Fruit fly (Drosophila melanogaster) whole organism, embryonic: ENCODE measurements at regions not wholly inside any gene's neighbourhood (a gene's known extent, or its start where the extent isn't known, plus 50 kb on each side); places are given as distances from the start of the nearest gene placed in this dataset.

Experiments used
- CG1024 ChIP-seq: fragments of 200-800 bp; sonication (Bioruptor generic); IDR thresholded peaks from 2 replicates; pipeline ENCODE4 v1.3.6; 2022; ENCODE audit warnings: missing biosample characterization, missing genetic modification characterization
- CG14667 ChIP-seq: fragments of 200-800 bp; sonication (Bioruptor generic); IDR thresholded peaks from 2 replicates; pipeline ENCODE4 v1.3.6; 2022; ENCODE audit warnings: missing biosample characterization, missing genetic modification characterization
- CG15073 ChIP-seq: fragments of 200-800 bp; sonication (Bioruptor generic); optimal IDR thresholded peaks from 2 replicates; lab custom pipeline; 2016; ENCODE audit warnings: missing biosample characterization, missing genetic modification characterization
- CG16813 ChIP-seq: fragments of 200-800 bp; sonication (Bioruptor generic); IDR thresholded peaks from 3 replicates; pipeline ENCODE4 v1.3.6; 2022; ENCODE audit warnings: missing biosample characterization, missing genetic modification characterization; ENCODE audit not compliant: partially characterized antibody
- CG17186 ChIP-seq: fragments of 200-800 bp; sonication (Bioruptor generic); optimal IDR thresholded peaks from 3 replicates; lab custom pipeline; 2017; ENCODE audit warnings: missing biosample characterization, missing genetic modification reagents, missing genetic modification characterization
- CG18262 ChIP-seq: fragments of 200-800 bp; optimal IDR thresholded peaks from 3 replicates; lab custom pipeline; 2019; ENCODE audit warnings: missing biosample characterization, mild to moderate bottlenecking, missing genetic modification characterization, moderate library complexity
- CG2199 ChIP-seq: fragments of 200-800 bp; sonication (Bioruptor generic); IDR thresholded peaks from 3 replicates; pipeline ENCODE4 v1.3.6; 2022; ENCODE audit warnings: missing biosample characterization, missing genetic modification characterization
- CG2889 ChIP-seq: fragments of 200-800 bp; sonication (Bioruptor generic); IDR thresholded peaks from 3 replicates; pipeline ENCODE4 v1.3.6; 2022; ENCODE audit warnings: missing biosample characterization, missing genetic modification characterization
- CG3847 ChIP-seq: fragments of 200-800 bp; sonication (Bioruptor generic); IDR thresholded peaks from 2 replicates; pipeline ENCODE4 v1.3.6; 2022; ENCODE audit warnings: missing biosample characterization, missing genetic modification characterization
- CG4730 ChIP-seq: fragments of 200-800 bp; sonication (Bioruptor generic); IDR thresholded peaks from 2 replicates; pipeline ENCODE4 v1.3.6; 2022; ENCODE audit warnings: missing biosample characterization, missing genetic modification characterization
- CG6689 ChIP-seq: fragments of 200-800 bp; sonication (Bioruptor generic); IDR thresholded peaks from 2 replicates; pipeline ENCODE4 v1.3.6; 2022; ENCODE audit warnings: missing biosample characterization, missing genetic modification characterization
- CG7963 ChIP-seq: fragments of 200-800 bp; sonication (Bioruptor generic); IDR thresholded peaks from 3 replicates; pipeline ENCODE4 v1.3.6; 2022; ENCODE audit warnings: missing biosample characterization, missing genetic modification characterization; ENCODE audit not compliant: partially characterized antibody
- CG8290 ChIP-seq, 3 experiments: fragments of 200-800 bp; sonication (Bioruptor generic); optimal IDR thresholded peaks; 2 replicates each; lab custom pipeline; 2016 to 2019; ENCODE audit warnings: missing biosample characterization in 3 of 3, missing genetic modification characterization in 3 of 3, mild to moderate bottlenecking in 2 of 3, moderate library complexity in 1 of 3
- CG9215 ChIP-seq: fragments of 200-800 bp; sonication (Bioruptor generic); IDR thresholded peaks from 2 replicates; pipeline ENCODE4 v1.3.6; 2022; ENCODE audit warnings: missing biosample characterization, missing genetic modification characterization
- CkIIα-i1 ChIP-seq: fragments of 200-800 bp; sonication (Bioruptor generic); IDR thresholded peaks from 2 replicates; pipeline ENCODE4 v1.3.6; 2022; ENCODE audit warnings: missing biosample characterization, missing genetic modification characterization
- Dip2 ChIP-seq: fragments of 200-800 bp; sonication (Bioruptor generic); IDR thresholded peaks from 2 replicates; pipeline ENCODE4 v1.3.6; 2022; ENCODE audit warnings: missing biosample characterization, missing genetic modification characterization
- Doc2 ChIP-seq: fragments of 200-800 bp; sonication (Bioruptor generic); IDR thresholded peaks from 2 replicates; pipeline ENCODE4 v1.3.6; 2022; ENCODE audit warnings: missing biosample characterization, missing genetic modification characterization
- Dref ChIP-seq: fragments of 200-800 bp; sonication (Bioruptor generic); IDR thresholded peaks from 2 replicates; pipeline ENCODE4 v1.3.6; 2022; ENCODE audit warnings: missing biosample characterization, missing genetic modification characterization
- Elba2 ChIP-seq: fragments of 200-800 bp; sonication (Bioruptor generic); optimal IDR thresholded peaks from 3 replicates; lab custom pipeline; 2016; ENCODE audit warnings: missing biosample characterization, missing genetic modification characterization
- Gsc ChIP-seq: fragments of 200-800 bp; sonication (Bioruptor generic); IDR thresholded peaks from 2 replicates; pipeline ENCODE4 v1.3.6; 2022; ENCODE audit warnings: missing biosample characterization, missing genetic modification characterization
- Gug ChIP-seq: fragments of 200-800 bp; sonication (Bioruptor generic); IDR thresholded peaks from 4 replicates; pipeline ENCODE4 v1.3.6; 2022; ENCODE audit warnings: missing biosample characterization, missing genetic modification characterization
- MESR4 ChIP-seq: fragments of 200-800 bp; sonication (Bioruptor generic); optimal IDR thresholded peaks from 2 replicates; lab custom pipeline; 2018; ENCODE audit warnings: missing biosample characterization, mild to moderate bottlenecking, missing genetic modification characterization, moderate library complexity
- Max ChIP-seq: fragments of 200-800 bp; sonication (Bioruptor generic); optimal IDR thresholded peaks from 2 replicates; lab custom pipeline; 2016; ENCODE audit warnings: missing biosample characterization, mild to moderate bottlenecking, missing genetic modification characterization
- Mrtf ChIP-seq: fragments of 200-800 bp; sonication (Bioruptor generic); IDR thresholded peaks from 3 replicates; pipeline ENCODE4 v1.3.6; 2022; ENCODE audit warnings: missing biosample characterization, missing genetic modification characterization
- ase ChIP-seq: fragments of 200-800 bp; sonication (Bioruptor generic); IDR thresholded peaks from 3 replicates; pipeline ENCODE4 v1.3.6; 2022; ENCODE audit warnings: missing biosample characterization, missing genetic modification characterization
- bigmax ChIP-seq: fragments of 200-800 bp; sonication (Bioruptor generic); optimal IDR thresholded peaks from 2 replicates; lab custom pipeline; 2018; ENCODE audit warnings: missing biosample characterization, mild to moderate bottlenecking, missing genetic modification characterization
- cg ChIP-seq: fragments of 200-800 bp; sonication (Bioruptor generic); optimal IDR thresholded peaks from 3 replicates; lab custom pipeline; 2019; ENCODE audit warnings: missing biosample characterization, mild to moderate bottlenecking, missing genetic modification characterization, moderate library complexity
- dan ChIP-seq: fragments of 200-800 bp; sonication (Bioruptor generic); IDR thresholded peaks from 2 replicates; pipeline ENCODE4 v1.3.6; 2022; ENCODE audit warnings: missing biosample characterization, missing genetic modification characterization
- ems ChIP-seq: fragments of 200-800 bp; sonication (Bioruptor generic); optimal IDR thresholded peaks from 3 replicates; lab custom pipeline; 2016; ENCODE audit warnings: missing biosample characterization, missing genetic modification characterization
- en ChIP-seq: fragments of 200-800 bp; sonication (Bioruptor generic); optimal IDR thresholded peaks from 2 replicates; lab custom pipeline; 2016; ENCODE audit warnings: missing biosample characterization, missing genetic modification characterization
- ham ChIP-seq: fragments of 200-800 bp; sonication (Bioruptor generic); IDR thresholded peaks from 2 replicates; pipeline ENCODE4 v1.3.6; 2022; ENCODE audit warnings: missing biosample characterization, missing genetic modification characterization
- inv ChIP-seq: fragments of 200-800 bp; sonication (Bioruptor generic); IDR thresholded peaks from 2 replicates; pipeline ENCODE4 v1.3.6; 2022; ENCODE audit warnings: missing biosample characterization, missing genetic modification characterization; ENCODE audit not compliant: partially characterized antibody
- jigr1 ChIP-seq: fragments of 200-800 bp; sonication (Bioruptor generic); IDR thresholded peaks from 3 replicates; pipeline ENCODE4 v1.3.6; 2022; ENCODE audit warnings: missing biosample characterization, missing genetic modification characterization
- klu ChIP-seq: fragments of 200-800 bp; sonication (Bioruptor generic); IDR thresholded peaks from 2 replicates; pipeline ENCODE4 v1.3.6; 2022; ENCODE audit warnings: missing biosample characterization, missing genetic modification characterization
- lmd ChIP-seq: fragments of 200-800 bp; sonication (Bioruptor generic); IDR thresholded peaks from 2 replicates; pipeline ENCODE4 v1.3.6; 2022; ENCODE audit warnings: missing biosample characterization, missing genetic modification characterization
- ro ChIP-seq: fragments of 200-800 bp; sonication (Bioruptor generic); IDR thresholded peaks from 2 replicates; pipeline ENCODE4 v1.3.6; 2022; ENCODE audit warnings: missing biosample characterization, missing genetic modification characterization
- scrt ChIP-seq: fragments of 200-800 bp; sonication (Bioruptor generic); optimal IDR thresholded peaks from 2 replicates; lab custom pipeline; 2018; ENCODE audit warnings: missing biosample characterization, mild to moderate bottlenecking, missing genetic modification characterization, moderate library complexity
- sisA ChIP-seq: fragments of 200-800 bp; sonication (Bioruptor generic); IDR thresholded peaks from 2 replicates; pipeline ENCODE4 v1.3.6; 2022; ENCODE audit warnings: missing biosample characterization, missing genetic modification characterization
- slbo ChIP-seq: fragments of 200-800 bp; sonication (Bioruptor generic); IDR thresholded peaks from 2 replicates; pipeline ENCODE4 v1.3.6; 2022; ENCODE audit warnings: missing biosample characterization, missing genetic modification characterization
- tll ChIP-seq, 2 experiments: fragments of 200-800 bp in 1 of 2; fragments of >200 bp in 1 of 2; sonication (Bioruptor generic) in 1 of 2; optimal IDR thresholded peaks; 2 replicates each; lab custom pipeline; 2017 to 2019; ENCODE audit warnings: missing biosample characterization in 2 of 2, missing genetic modification characterization in 2 of 2, mild to moderate bottlenecking in 1 of 2, moderate library complexity in 1 of 2

DNA sequence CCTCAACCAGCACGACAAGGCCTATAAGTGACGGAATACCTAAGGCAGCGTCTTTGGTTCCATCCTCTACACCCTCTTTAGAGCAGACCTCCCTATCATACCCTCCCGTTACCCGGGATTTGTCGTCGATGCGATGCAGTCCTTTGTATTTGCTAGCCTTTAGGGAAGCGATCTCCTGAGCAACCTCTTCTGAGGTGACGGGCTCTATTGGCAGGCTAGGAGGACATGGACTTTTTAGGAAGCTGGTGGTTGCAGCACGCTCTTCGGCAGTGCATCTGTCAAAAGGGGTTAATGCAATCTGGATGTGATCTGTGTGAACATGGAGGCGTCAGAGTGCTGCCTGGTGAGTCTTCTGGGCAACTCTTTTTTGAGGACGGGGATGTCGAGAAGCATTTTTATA lies 479.4 kb upstream of the Myo81F start:
- TF ChIP-seq CG7963 (GFP tag; lab: Robert Waterston, UW) (no peak), tll (GFP tag; optimal IDR thresholded peaks at IDR 0.05; lab: Kevin White, UChicago) (peak in 1 of 2 experiments; percentile 99)

DNA sequence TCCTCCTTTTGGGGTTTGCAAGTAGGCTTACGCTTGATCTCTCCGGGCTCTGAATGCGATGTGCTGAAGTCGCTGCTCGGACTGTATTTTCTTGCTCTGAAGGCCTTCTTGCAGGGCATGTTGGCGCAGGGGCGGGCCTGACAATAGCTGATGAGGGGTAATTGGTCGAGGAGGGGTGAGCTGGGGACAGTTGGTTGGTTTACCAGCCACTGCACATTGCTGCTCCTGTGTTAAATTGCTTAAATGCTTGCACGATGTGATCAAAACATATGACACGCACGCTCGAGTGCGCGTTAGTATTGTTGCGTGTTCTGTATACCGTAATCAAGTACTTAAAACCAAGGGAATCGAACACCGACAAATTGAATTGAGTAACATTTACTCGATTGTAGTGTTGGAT lies 478.4 kb upstream of the Myo81F start:
- no peak for TF ChIP-seq CG8290 (GFP tag; optimal IDR thresholded peaks at IDR 0.05; lab: Kevin White, UChicago)
- TF ChIP-seq CG8290 (tag; optimal IDR thresholded peaks at IDR 0.05; lab: Kevin White, UChicago), result no peak
- TF ChIP-seq CG18262 (tag; lab: Kevin White, UChicago), result no peak
- TF ChIP-seq tll (GFP tag; optimal IDR thresholded peaks at IDR 0.05; lab: Kevin White, UChicago), result peak in 1 of 2 experiments; percentile 100
- TF ChIP-seq Gug (GFP tag; lab: Robert Waterston, UW), result no peak
- TF ChIP-seq CG7963 (GFP tag; lab: Robert Waterston, UW), result 0 out of 3 replicates have a peak, but pooled peaks have one; percentile 20
- no peak for TF ChIP-seq inv
- TF ChIP-seq en (GFP tag; lab: Kevin White, UChicago), result no peak
- TF ChIP-seq bigmax (GFP tag; lab: Kevin White, UChicago), result no peak
- no peak for TF ChIP-seq Max (GFP tag; lab: Kevin White, UChicago)
- TF ChIP-seq CG15073 (GFP tag; lab: Kevin White, UChicago), result no peak
- no peak for TF ChIP-seq Elba2 (GFP tag; lab: Kevin White, UChicago)
- no peak for TF ChIP-seq ems (GFP tag; lab: Kevin White, UChicago)
- TF ChIP-seq cg (GFP tag; lab: Kevin White, UChicago), result no peak
- no peak for TF ChIP-seq scrt (GFP tag; lab: Kevin White, UChicago)
- TF ChIP-seq CG17186, result no peak
- no peak for TF ChIP-seq MESR4 (GFP tag; lab: Kevin White, UChicago)

DNA sequence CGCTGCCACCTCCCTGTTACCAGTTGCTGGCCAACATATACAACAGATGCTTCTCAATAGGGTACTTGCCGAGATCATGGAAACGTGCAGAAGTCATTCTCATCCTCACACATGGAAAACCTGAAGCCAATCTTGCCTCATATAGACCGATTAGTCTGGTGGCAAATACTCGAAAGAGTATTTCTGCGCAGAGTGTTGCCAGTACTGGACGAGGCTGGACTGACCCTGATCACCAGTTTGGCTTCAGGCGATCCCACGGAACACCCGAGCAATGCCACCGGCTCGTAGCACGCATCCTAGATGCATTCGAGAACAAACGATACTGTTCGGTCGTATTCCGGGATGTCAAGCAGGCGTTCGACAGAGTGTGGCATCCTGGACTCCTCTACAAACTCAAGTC lies 458.8 kb upstream of the Myo81F start:
- TF ChIP-seq Dip2 (GFP tag; lab: Robert Waterston, UW) (peak; percentile 29; the same call in 1 of the 2 replicates), tll (GFP tag; optimal IDR thresholded peaks at IDR 0.05; lab: Kevin White, UChicago) (peak in 1 of 2 experiments; percentile 92)

DNA sequence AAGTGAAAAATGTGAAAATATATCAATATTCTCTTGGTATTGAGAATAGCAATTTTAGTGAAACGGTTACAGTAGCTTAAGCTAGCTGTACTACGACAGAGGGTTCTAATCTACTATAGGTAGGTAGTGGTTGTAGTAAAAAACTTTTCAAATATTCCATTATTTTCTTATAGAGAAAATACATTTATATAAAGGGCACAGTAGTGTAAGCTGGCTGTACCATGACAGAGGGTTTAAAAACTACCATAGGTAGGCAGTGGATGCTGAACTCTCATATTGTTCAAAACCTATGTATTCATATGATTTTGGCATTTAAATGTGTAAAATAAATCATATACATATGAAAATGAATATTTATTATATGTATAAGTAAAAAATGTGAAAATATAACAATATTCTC lies 454.8 kb upstream of the Myo81F start:
- peak; percentile 94 for TF ChIP-seq CG2199 (GFP tag; lab: Robert Waterston, UW)

DNA sequence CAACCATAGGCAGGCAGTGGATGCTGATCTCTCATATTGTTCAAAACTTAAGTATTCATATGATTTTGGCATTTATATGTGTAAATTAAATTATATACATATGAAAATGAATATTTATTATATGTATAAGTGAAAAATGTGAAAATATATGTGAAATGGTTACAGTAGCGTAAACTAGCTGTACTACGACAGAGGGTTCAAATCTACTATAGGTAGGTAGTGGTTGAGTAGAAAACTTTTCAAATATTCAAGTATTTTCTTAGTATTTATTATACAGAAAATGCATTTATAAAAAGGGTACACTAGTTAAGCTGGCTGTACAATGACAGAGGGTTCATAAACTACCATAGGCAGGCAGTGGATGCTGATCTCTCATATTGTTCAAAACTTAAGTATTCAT lies 445.0 kb upstream of the Myo81F start:
- TF ChIP-seq CG2199 (GFP tag; lab: Robert Waterston, UW), result peak; percentile 99

DNA sequence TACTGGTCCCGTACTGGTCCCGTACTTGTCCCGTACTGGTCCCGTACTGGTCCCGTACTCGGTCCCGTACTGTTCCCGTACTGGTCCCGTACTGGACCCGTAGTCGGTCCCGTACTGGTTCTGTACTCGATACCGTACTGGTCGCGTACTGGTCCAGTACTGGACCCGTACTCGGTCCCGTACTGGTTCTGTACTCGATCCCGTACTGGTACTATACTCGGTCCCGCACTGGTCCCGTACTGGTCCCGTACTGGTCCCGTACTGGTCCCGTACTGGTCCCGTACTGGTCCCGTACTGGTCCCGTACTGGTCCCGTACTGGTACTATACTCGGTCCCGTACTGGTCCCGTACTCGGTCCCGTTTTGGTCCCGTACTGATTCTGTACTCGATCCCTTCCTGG lies 426.7 kb upstream of the Myo81F start:
- TF ChIP-seq jigr1 (peak; percentile 62; the same call in 2 of the 3 replicates), Dref (GFP tag; lab: Robert Waterston, UW) (peak; percentile 37), CG6689 (GFP tag; lab: Robert Waterston, UW) (0 out of 2 replicates have a peak, but pooled peaks have one; percentile 13), CG1024 (GFP tag; lab: Robert Waterston, UW) (peak; percentile 30; the same call in 1 of the 2 replicates), ham (GFP tag; lab: Robert Waterston, UW) (peak; percentile 49; the same call in 1 of the 2 replicates), ro (GFP tag; lab: Robert Waterston, UW) (peak; percentile 53; the same call in 1 of the 2 replicates), klu (GFP tag; lab: Robert Waterston, UW) (peak; percentile 18; the same call in 1 of the 2 replicates), lmd (GFP tag; lab: Robert Waterston, UW) (peak; percentile 18; the same call in 1 of the 2 replicates), CG2889 (0 out of 3 replicates have a peak, but pooled peaks have one; percentile 31), CG4730 (GFP tag; lab: Robert Waterston, UW) (peak; percentile 42; the same call in 1 of the 2 replicates), sisA (GFP tag; lab: Robert Waterston, UW) (peak; percentile 41; the same call in 1 of the 2 replicates), ase (peak; percentile 58; the same call in 1 of the 3 replicates), Doc2 (GFP tag; lab: Robert Waterston, UW) (peak; percentile 12; the same call in 1 of the 2 replicates), CG14667 (peak; percentile 44; the same call in 1 of the 2 replicates), CG16813 (GFP tag; lab: Robert Waterston, UW) (0 out of 3 replicates have a peak, but pooled peaks have one; percentile 19), CG9215 (peak; percentile 42; the same call in 1 of the 2 replicates), dan (GFP tag; lab: Robert Waterston, UW) (peak; percentile 33; the same call in 1 of the 2 replicates), Gsc (peak; percentile 57), slbo (peak; percentile 12; the same call in 1 of the 2 replicates), CkIIα-i1 (peak; percentile 25; the same call in 1 of the 2 replicates), CG3847 (GFP tag; lab: Robert Waterston, UW) (peak; percentile 15; the same call in 1 of the 2 replicates), Mrtf (GFP tag; lab: Robert Waterston, UW) (peak; percentile 45; the same call in 1 of the 3 replicates)
